Fruit fly (Drosophila melanogaster) whole organism, wandering third instar larva: ENCODE measurements around the gene CG7024.

Experiments used
- Abd-B ChIP-seq: fragments of >200 bp; optimal IDR thresholded peaks from 2 replicates; lab custom pipeline; 2017; ENCODE audit warnings: missing biosample characterization, missing genetic modification characterization
- CrebA ChIP-seq: fragments of 200-800 bp; sonication (Bioruptor generic); optimal IDR thresholded peaks from 2 replicates; lab custom pipeline; 2016; ENCODE audit warnings: missing biosample characterization, mild to moderate bottlenecking, missing genetic modification characterization, borderline replicate concordance
- pan ChIP-seq: fragments of >200 bp; optimal IDR thresholded peaks from 2 replicates; lab custom pipeline; 2017
- sage ChIP-seq: fragments of 200-800 bp; sonication (Bioruptor generic); optimal IDR thresholded peaks from 2 replicates; lab custom pipeline; 2016; ENCODE audit warnings: missing biosample characterization, mild to moderate bottlenecking, missing genetic modification characterization

- TF ChIP-seq pan (lab: Kevin White, UChicago) = no peak
- TF ChIP-seq Abd-B = no peak
- no peak for TF ChIP-seq sage (GFP tag; lab: Kevin White, UChicago)
- TF ChIP-seq CrebA (GFP tag; lab: Kevin White, UChicago) = no peak
These were observed 12.1 kb upstream of the CG7024 start for dm6 chrX:4692963-4693362.
